Worm (Caenorhabditis elegans) whole organism, L1 larva: ENCODE data around the gene lec-3.

ENCODE experiments used
- aly-2 ChIP-seq: fragments of 150-350 bp; optimal IDR thresholded peaks from 2 replicates; lab custom pipeline; 2014; ENCODE audit warnings: missing biosample characterization, missing genetic modification characterization
- zag-1 ChIP-seq: fragments of 150-350 bp; optimal IDR thresholded peaks from 2 replicates; lab custom pipeline; 2014; ENCODE audit warnings: missing biosample characterization, missing genetic modification characterization

ce11 chrII:9982437-9982836 is 8.5 kb upstream of the lec-3 start:
- TF ChIP-seq aly-2 (tag; lab: Kevin White, UChicago) (no peak), zag-1 (tag; lab: Kevin White, UChicago) (no peak)
